Worm (Caenorhabditis elegans) whole organism, L2 larva: ENCODE results near the gene pals-25.

Experiments
- C34F6.9 ChIP-seq: fragments of 150-350 bp; optimal IDR thresholded peaks from 2 replicates; lab custom pipeline; 2014; ENCODE audit warnings: missing biosample characterization, missing genetic modification characterization
- F13H6.1 ChIP-seq: sonication (generic microtip); optimal IDR thresholded peaks from 2 replicates; lab custom pipeline; 2016; ENCODE audit warnings: missing genetic modification characterization, missing compliant biosample characterization
- R02D3.7 ChIP-seq: fragments of 150-350 bp; optimal IDR thresholded peaks from 2 replicates; lab custom pipeline; 2014; ENCODE audit warnings: missing biosample characterization, missing genetic modification characterization
- Y55F3AM.14 ChIP-seq: fragments of 200-800 bp; sonication (Bioruptor generic); optimal IDR thresholded peaks from 2 replicates; lab custom pipeline; 2018; ENCODE audit warnings: mild to moderate bottlenecking, missing genetic modification characterization, missing compliant biosample characterization
- ZK546.5 ChIP-seq: sonication (generic microtip); optimal IDR thresholded peaks from 2 replicates; lab custom pipeline; 2017; ENCODE audit warnings: missing biosample characterization, missing genetic modification characterization
- alr-1 ChIP-seq: fragments of 150-350 bp; optimal IDR thresholded peaks from 2 replicates; lab custom pipeline; 2014; ENCODE audit warnings: missing biosample characterization, missing genetic modification characterization
- aly-2 ChIP-seq: fragments of 150-350 bp; optimal IDR thresholded peaks from 2 replicates; lab custom pipeline; 2014; ENCODE audit warnings: missing biosample characterization, missing genetic modification characterization
- ama-1 ChIP-seq: fragments of 150-350 bp; optimal IDR thresholded peaks from 2 replicates; lab custom pipeline; 2018; ENCODE audit warnings: inconsistent platforms
- blmp-1 ChIP-seq: sonication (generic microtip); optimal IDR thresholded peaks from 2 replicates; lab custom pipeline; 2017; ENCODE audit warnings: missing genetic modification characterization, mild to moderate bottlenecking, missing compliant biosample characterization, antibody characterized with exemption, moderate library complexity; ENCODE audit not compliant: insufficient read depth
- ceh-16 ChIP-seq: fragments of 150-350 bp; optimal IDR thresholded peaks from 2 replicates; lab custom pipeline; 2014; ENCODE audit warnings: missing biosample characterization, missing genetic modification characterization
- ceh-82 ChIP-seq: fragments of 150-350 bp; optimal IDR thresholded peaks from 2 replicates; lab custom pipeline; 2014; ENCODE audit warnings: missing biosample characterization, missing genetic modification characterization
- crh-2 ChIP-seq: sonication (generic microtip); optimal IDR thresholded peaks from 2 replicates; lab custom pipeline; 2017; ENCODE audit warnings: missing biosample characterization, missing genetic modification characterization
- dmd-4 ChIP-seq: sonication (generic microtip); optimal IDR thresholded peaks from 2 replicates; lab custom pipeline; 2017; ENCODE audit warnings: missing biosample characterization, missing genetic modification characterization
- egl-27 ChIP-seq: sonication (generic microtip); optimal IDR thresholded peaks from 3 replicates; lab custom pipeline; 2017; ENCODE audit warnings: missing biosample characterization, missing genetic modification reagents, missing genetic modification characterization
- elt-1 ChIP-seq: fragments of 150-350 bp; optimal IDR thresholded peaks from 2 replicates; lab custom pipeline; 2014; ENCODE audit warnings: missing biosample characterization, missing genetic modification characterization
- elt-3 ChIP-seq: sonication (generic microtip); optimal IDR thresholded peaks from 2 replicates; lab custom pipeline; 2017; ENCODE audit warnings: missing biosample characterization, missing genetic modification characterization
- fos-1 ChIP-seq: fragments of 150-350 bp; optimal IDR thresholded peaks from 2 replicates; lab custom pipeline; 2014; ENCODE audit warnings: missing biosample characterization, missing genetic modification characterization
- gmeb-1 ChIP-seq: fragments of 150-350 bp; optimal IDR thresholded peaks from 2 replicates; lab custom pipeline; 2014; ENCODE audit warnings: missing biosample characterization, missing genetic modification characterization
- lin-11 ChIP-seq: fragments of 150-350 bp; sonication (generic microtip); optimal IDR thresholded peaks from 2 replicates; lab custom pipeline; 2014; ENCODE audit warnings: missing biosample characterization, missing genetic modification characterization, inconsistent platforms, mixed read lengths
- lin-13 ChIP-seq: fragments of 150-350 bp; optimal IDR thresholded peaks from 2 replicates; lab custom pipeline; 2014; ENCODE audit warnings: missing biosample characterization, missing genetic modification reagents, missing genetic modification characterization
- lin-39 ChIP-seq: fragments of 150-350 bp; optimal IDR thresholded peaks from 2 replicates; lab custom pipeline; 2014; ENCODE audit warnings: missing biosample characterization, missing genetic modification reagents, missing genetic modification characterization
- lsy-2 ChIP-seq, 2 experiments: fragments of 150-350 bp in 1 of 2; sonication (generic microtip) in 1 of 2; optimal IDR thresholded peaks; 2 replicates each; lab custom pipeline; 2014 to 2017; ENCODE audit warnings: missing biosample characterization in 2 of 2, missing genetic modification characterization in 2 of 2
- mab-5 ChIP-seq: fragments of 150-350 bp; optimal IDR thresholded peaks from 2 replicates; lab custom pipeline; 2014; ENCODE audit warnings: missing biosample characterization, missing genetic modification characterization
- mbf-1 ChIP-seq: sonication (generic microtip); optimal IDR thresholded peaks from 2 replicates; lab custom pipeline; 2017; ENCODE audit warnings: missing biosample characterization, missing genetic modification characterization
- mdl-1 ChIP-seq, 2 experiments: fragments of 150-350 bp in 1 of 2; sonication (generic microtip) in 1 of 2; optimal IDR thresholded peaks; 2 replicates each; lab custom pipeline; 2017; ENCODE audit warnings: missing biosample characterization in 2 of 2, missing genetic modification characterization in 2 of 2
- nhr-10 ChIP-seq: sonication (generic microtip); optimal IDR thresholded peaks from 2 replicates; lab custom pipeline; 2017; ENCODE audit warnings: missing biosample characterization, missing genetic modification characterization
- nhr-11 ChIP-seq: fragments of 150-350 bp; optimal IDR thresholded peaks from 2 replicates; lab custom pipeline; 2014; ENCODE audit warnings: missing biosample characterization, missing genetic modification characterization
- nhr-12 ChIP-seq: fragments of 150-350 bp; optimal IDR thresholded peaks from 2 replicates; lab custom pipeline; 2014; ENCODE audit warnings: missing biosample characterization, missing genetic modification characterization
- nhr-129 ChIP-seq: fragments of 150-350 bp; optimal IDR thresholded peaks from 2 replicates; lab custom pipeline; 2014; ENCODE audit warnings: missing biosample characterization, missing genetic modification characterization
- nhr-21 ChIP-seq: fragments of 150-350 bp; optimal IDR thresholded peaks from 2 replicates; lab custom pipeline; 2014; ENCODE audit warnings: missing biosample characterization, missing genetic modification characterization
- nhr-23 ChIP-seq: fragments of 150-350 bp; optimal IDR thresholded peaks from 2 replicates; lab custom pipeline; 2014; ENCODE audit warnings: missing biosample characterization, missing genetic modification reagents, missing genetic modification characterization
- nhr-237 ChIP-seq: fragments of 150-350 bp; optimal IDR thresholded peaks from 2 replicates; lab custom pipeline; 2014; ENCODE audit warnings: missing biosample characterization, missing genetic modification characterization
- nhr-25 ChIP-seq: fragments of 150-350 bp; sonication (generic microtip); optimal IDR thresholded peaks from 3 replicates; lab custom pipeline; 2014; ENCODE audit warnings: missing biosample characterization, missing genetic modification characterization
- nhr-6 ChIP-seq: fragments of 150-350 bp; optimal IDR thresholded peaks from 2 replicates; lab custom pipeline; 2014; ENCODE audit warnings: missing biosample characterization, missing genetic modification characterization
- nhr-77 ChIP-seq: fragments of 150-350 bp; optimal IDR thresholded peaks from 2 replicates; lab custom pipeline; 2014; ENCODE audit warnings: missing biosample characterization, missing genetic modification characterization
- peb-1 ChIP-seq: fragments of 150-350 bp; optimal IDR thresholded peaks from 2 replicates; lab custom pipeline; 2014; ENCODE audit warnings: missing biosample characterization, missing genetic modification characterization
- sem-4 ChIP-seq: fragments of 150-350 bp; optimal IDR thresholded peaks from 2 replicates; lab custom pipeline; 2014; ENCODE audit warnings: missing biosample characterization, missing genetic modification reagents, missing genetic modification characterization
- skn-1 ChIP-seq: sonication (generic microtip); optimal IDR thresholded peaks from 2 replicates; lab custom pipeline; 2017; ENCODE audit warnings: missing biosample characterization, missing genetic modification characterization
- sma-3 ChIP-seq: sonication (generic microtip); optimal IDR thresholded peaks from 2 replicates; lab custom pipeline; 2016; ENCODE audit warnings: missing genetic modification reagents, missing genetic modification characterization, missing compliant biosample characterization
- sma-9 ChIP-seq, 2 experiments: fragments of 150-350 bp in 1 of 2; sonication (generic microtip) in 1 of 2; optimal IDR thresholded peaks; 2 replicates each; lab custom pipeline; 2014 to 2016; ENCODE audit warnings: missing genetic modification characterization in 2 of 2, mild to moderate bottlenecking in 1 of 2, missing biosample characterization in 1 of 2, missing compliant biosample characterization in 1 of 2, missing genetic modification reagents in 1 of 2, moderate library complexity in 1 of 2
- snpc-4 ChIP-seq: fragments of 150-350 bp; optimal IDR thresholded peaks from 2 replicates; lab custom pipeline; 2014; ENCODE audit warnings: missing biosample characterization, missing genetic modification characterization
- unc-39 ChIP-seq: fragments of 150-350 bp; optimal IDR thresholded peaks from 2 replicates; lab custom pipeline; 2014; ENCODE audit warnings: missing biosample characterization, missing genetic modification characterization
- unc-55 ChIP-seq: fragments of 150-350 bp; sonication (generic microtip); optimal IDR thresholded peaks from 3 replicates; lab custom pipeline; 2014; ENCODE audit warnings: missing biosample characterization, missing genetic modification reagents, missing genetic modification characterization
- unc-62 ChIP-seq: fragments of 150-350 bp; optimal IDR thresholded peaks from 2 replicates; lab custom pipeline; 2014; ENCODE audit warnings: missing biosample characterization, missing genetic modification reagents, missing genetic modification characterization
- zag-1 ChIP-seq: fragments of 150-350 bp; optimal IDR thresholded peaks from 2 replicates; lab custom pipeline; 2014; ENCODE audit warnings: missing biosample characterization, missing genetic modification characterization
- ztf-1 ChIP-seq: fragments of 200-800 bp; sonication (Bioruptor generic); conservative IDR thresholded peaks from 2 replicates; pipeline ENCODE4 v1.3.6; 2022; ENCODE audit warnings: missing genetic modification characterization, missing compliant biosample characterization
- ztf-11 ChIP-seq: sonication (generic microtip); optimal IDR thresholded peaks from 2 replicates; lab custom pipeline; 2017; ENCODE audit warnings: missing biosample characterization, missing genetic modification characterization
- ztf-4 ChIP-seq: fragments of 150-350 bp; optimal IDR thresholded peaks from 2 replicates; lab custom pipeline; 2014; ENCODE audit warnings: missing biosample characterization, missing genetic modification characterization

pals-25 gene

ce11 chrIII:92247-92646 lies 42.0 kb upstream of the pals-25 start:
- TF ChIP-seq nhr-12 (tag; lab: Kevin White, UChicago) (no peak), elt-1 (tag; lab: Kevin White, UChicago) (no peak), nhr-21 (tag; lab: Kevin White, UChicago) (no peak), alr-1 (tag; lab: Kevin White, UChicago) (no peak), nhr-237 (tag; lab: Kevin White, UChicago) (no peak), R02D3.7 (tag; lab: Kevin White, UChicago) (no peak), ztf-4 (tag; lab: Kevin White, UChicago) (no peak), nhr-129 (tag; lab: Kevin White, UChicago) (no peak), lin-13 (GFP tag; lab: Kevin White, UChicago) (no peak)

DNA sequence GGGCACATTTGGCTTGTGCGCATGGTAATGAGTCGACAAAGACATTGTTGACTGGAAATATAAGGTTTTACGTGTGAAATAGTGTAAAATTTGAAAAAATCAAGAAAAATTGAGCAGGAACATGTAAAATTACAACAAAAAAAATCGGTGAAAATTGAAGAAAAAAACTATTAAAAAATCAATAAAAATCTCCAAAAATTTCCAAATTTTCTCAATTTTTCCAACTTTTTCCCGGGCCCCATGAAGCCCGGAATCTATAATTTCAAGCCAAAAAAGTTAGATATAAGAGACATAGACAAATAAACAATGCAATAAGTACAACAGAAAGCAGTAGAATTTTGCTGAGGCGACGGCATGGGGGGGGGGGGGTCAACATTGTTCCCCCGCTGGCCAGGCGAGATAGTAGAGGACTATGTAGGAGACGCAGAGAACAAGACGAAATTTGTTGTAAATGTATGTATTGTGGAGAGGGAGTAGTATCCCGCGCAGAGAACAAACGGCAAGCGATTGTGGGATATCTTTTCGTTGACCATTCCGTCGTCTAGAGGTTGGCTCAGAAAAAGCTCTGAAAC lies 39.4 kb upstream of the pals-25 start, which contains the start of gene pat-4:
Gene pat-4, minus strand, starts transcription at position 51 of the 572 bp plus-strand sequence.
- peak; percentile 20 for TF ChIP-seq C34F6.9 (tag; lab: Kevin White, UChicago)
- TF ChIP-seq lin-11: no peak
- TF ChIP-seq dmd-4 (tag; lab: Kevin White, UChicago): no peak
- TF ChIP-seq ztf-4 (tag; lab: Kevin White, UChicago): no peak
- peak; percentile 25 for TF ChIP-seq nhr-25 (tag; lab: Kevin White, UChicago)
- no peak for TF ChIP-seq zag-1
- no peak for TF ChIP-seq ztf-11 (tag; lab: Kevin White, UChicago)
- peak; percentile 72 for TF ChIP-seq F13H6.1
- TF ChIP-seq aly-2 (tag; lab: Kevin White, UChicago): no peak
- no peak for TF ChIP-seq unc-62 (GFP tag; lab: Kevin White, UChicago)
- no peak for TF ChIP-seq lin-13 (GFP tag; lab: Kevin White, UChicago)
- no peak for TF ChIP-seq alr-1 (tag; lab: Kevin White, UChicago)
- TF ChIP-seq blmp-1: no peak
- no peak for TF ChIP-seq nhr-11
- no peak for TF ChIP-seq nhr-12 (tag; lab: Kevin White, UChicago)
- no peak for TF ChIP-seq nhr-77
- no peak for TF ChIP-seq elt-3 (tag; lab: Kevin White, UChicago)
- no peak for TF ChIP-seq mbf-1 (tag; lab: Kevin White, UChicago)
- no peak for TF ChIP-seq unc-39 (tag; lab: Kevin White, UChicago)
- TF ChIP-seq skn-1 (tag; lab: Kevin White, UChicago): no peak
- TF ChIP-seq nhr-21 (tag; lab: Kevin White, UChicago): no peak
- TF ChIP-seq nhr-237 (tag; lab: Kevin White, UChicago): no peak
- TF ChIP-seq ZK546.5: no peak
- no peak for TF ChIP-seq fos-1 (tag; lab: Kevin White, UChicago)
- TF ChIP-seq sem-4: no peak
- no peak for TF ChIP-seq ama-1 (lab: Kevin White, UChicago)
- TF ChIP-seq lsy-2 (tag; optimal IDR thresholded peaks at IDR 0.05; lab: Kevin White, UChicago): no peak
- TF ChIP-seq nhr-129 (tag; lab: Kevin White, UChicago): no peak
- TF ChIP-seq ceh-82 (tag; lab: Kevin White, UChicago): no peak
- TF ChIP-seq lin-39 (tag; lab: Kevin White, UChicago): no peak
- no peak for TF ChIP-seq Y55F3AM.14
- no peak for TF ChIP-seq mab-5
- TF ChIP-seq ceh-16 (tag; lab: Kevin White, UChicago): peak; percentile 38
- TF ChIP-seq sma-9 (GFP tag; optimal IDR thresholded peaks at IDR 0.05; lab: Kevin White, UChicago): peak; percentile 36
- TF ChIP-seq sma-9 (tag; optimal IDR thresholded peaks at IDR 0.05; lab: Kevin White, UChicago): no peak
- no peak for TF ChIP-seq peb-1 (tag; lab: Kevin White, UChicago)
- peak; percentile 17 for TF ChIP-seq unc-55
- no peak for TF ChIP-seq R02D3.7 (tag; lab: Kevin White, UChicago)
- TF ChIP-seq crh-2 (tag; lab: Kevin White, UChicago): no peak
- TF ChIP-seq nhr-23 (tag; lab: Kevin White, UChicago): no peak
- TF ChIP-seq ztf-1: no peak
- no peak for TF ChIP-seq mdl-1 (tag; optimal IDR thresholded peaks at IDR 0.05; lab: Kevin White, UChicago)
- TF ChIP-seq egl-27 (tag; lab: Kevin White, UChicago): no peak
- peak; percentile 29 for TF ChIP-seq sma-3 (GFP tag; lab: Kevin White, UChicago)
- no peak for TF ChIP-seq snpc-4 (tag; lab: Kevin White, UChicago)
- TF ChIP-seq elt-1 (tag; lab: Kevin White, UChicago): no peak
- no peak for TF ChIP-seq nhr-6 (tag; lab: Kevin White, UChicago)
- no peak for TF ChIP-seq nhr-10 (tag; lab: Kevin White, UChicago)
- TF ChIP-seq gmeb-1 (tag; lab: Kevin White, UChicago): no peak
